Worm (Caenorhabditis elegans) whole organism, young adult: ENCODE data around the gene F55C5.10.

ENCODE experiments used
- aptf-3 ChIP-seq: fragments of 200-800 bp; sonication (Bioruptor generic); IDR thresholded peaks from 2 replicates; pipeline ENCODE4 v1.3.6; 2022; ENCODE audit warnings: missing genetic modification characterization, missing compliant biosample characterization
- ceh-27 ChIP-seq: fragments of 200-800 bp; sonication (Bioruptor generic); optimal IDR thresholded peaks from 2 replicates; lab custom pipeline; 2018; ENCODE audit warnings: mild to moderate bottlenecking, missing genetic modification characterization, moderate library complexity, missing compliant biosample characterization
- tbx-9 ChIP-seq: sonication (generic microtip); optimal IDR thresholded peaks from 2 replicates; lab custom pipeline; 2016; ENCODE audit warnings: borderline replicate concordance, missing genetic modification characterization, inconsistent platforms, missing compliant biosample characterization

DNA sequence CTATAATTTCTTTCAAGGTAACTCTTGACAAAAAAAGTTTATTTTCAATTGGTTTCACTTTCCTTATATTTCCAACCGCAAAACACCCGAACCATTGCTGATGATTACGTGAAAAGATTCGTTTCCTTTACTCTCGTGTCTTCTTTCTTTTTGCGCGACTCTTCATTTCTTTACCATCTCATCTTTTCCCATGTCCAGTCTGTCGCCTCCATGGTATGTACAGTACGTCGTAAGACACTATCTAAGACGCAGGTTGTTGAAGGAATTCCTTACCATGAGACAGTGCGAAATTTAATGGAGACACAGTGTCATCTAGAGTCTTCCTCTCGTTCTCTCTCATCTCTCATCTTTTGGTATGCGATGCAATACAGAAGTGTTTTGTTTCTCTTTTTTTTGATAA is 16.9 kb downstream of the F55C5.10 start:
- TF ChIP-seq tbx-9 (tag; lab: Kevin White, UChicago) (no peak), aptf-3 (GFP tag; lab: Robert Waterston, UW) (no peak), ceh-27 (GFP tag; lab: Kevin White, UChicago) (peak; percentile 34)
